Worm (Caenorhabditis elegans) whole organism, L4 larva: ENCODE data around the gene sup-18.

Experiments
- nhr-237 ChIP-seq: sonication (generic microtip); optimal IDR thresholded peaks from 2 replicates; lab custom pipeline; 2017; ENCODE audit warnings: missing biosample characterization, missing genetic modification characterization
- nhr-48 ChIP-seq: sonication (generic microtip); optimal IDR thresholded peaks from 2 replicates; lab custom pipeline; 2016; ENCODE audit warnings: mild to moderate bottlenecking, missing genetic modification characterization, missing compliant biosample characterization

DNA sequence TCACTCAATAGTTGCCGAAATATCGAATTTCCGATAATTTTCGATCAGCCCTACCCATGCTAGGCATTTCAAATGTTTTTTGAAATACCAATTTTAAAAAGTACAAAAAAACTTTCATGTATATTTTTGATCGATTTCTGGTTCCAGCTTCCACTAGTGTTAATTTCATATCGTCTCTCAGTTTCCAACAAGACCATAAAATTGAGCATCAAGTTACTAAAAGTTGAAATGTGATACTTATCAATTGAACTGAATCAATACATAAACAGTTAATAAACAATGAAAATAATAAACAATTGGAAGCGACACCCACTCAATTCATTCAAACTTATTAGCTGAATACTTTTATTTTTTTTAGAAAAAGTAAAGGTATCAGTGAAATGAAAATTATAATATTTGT lies 12.5 kb downstream of the sup-18 start, which contains the start of gene cup-4:
- no peak for TF ChIP-seq nhr-48 (tag; lab: Kevin White, UChicago)
- TF ChIP-seq nhr-237 (tag; lab: Kevin White, UChicago) = no peak
